Fruit fly (Drosophila melanogaster): ENCODE results near the gene CG7304.

CG7304 gene

dm6 chr3L:15711164-15711563 lies 31.6 kb downstream of the CG7304 start:
- TF ChIP-seq Sp1 (GFP tag; optimal IDR thresholded peaks at IDR 0.05) (no peak), Hr78 (GFP tag; optimal IDR thresholded peaks at IDR 0.05) (no peak), h (GFP tag; optimal IDR thresholded peaks at IDR 0.05) (no peak), pan (optimal IDR thresholded peaks at IDR 0.05) (no peak), Hr83 (GFP tag; optimal IDR thresholded peaks at IDR 0.05; ENCODE audit: poor library complexity, severe bottlenecking) (no peak), dmrt93B (GFP tag; optimal IDR thresholded peaks at IDR 0.05) (no peak), foxo (GFP tag; optimal IDR thresholded peaks at IDR 0.05) (no peak), Mio (GFP tag; optimal IDR thresholded peaks at IDR 0.05) (no peak), N (GFP tag; optimal IDR thresholded peaks at IDR 0.05) (no peak), Hnf4 (GFP tag; optimal IDR thresholded peaks at IDR 0.05) (no peak), tai (GFP tag; optimal IDR thresholded peaks at IDR 0.05) (no peak), lola (GFP tag; optimal IDR thresholded peaks at IDR 0.05) (no peak), jim (GFP tag; optimal IDR thresholded peaks at IDR 0.05) (no peak), sage (GFP tag; optimal IDR thresholded peaks at IDR 0.05) (no peak), dsf (GFP tag; optimal IDR thresholded peaks at IDR 0.05; ENCODE audit: borderline replicate concordance) (no peak), usp (GFP tag; optimal IDR thresholded peaks at IDR 0.05) (no peak), HLH106 (tag; optimal IDR thresholded peaks at IDR 0.05) (no peak), fru (GFP tag; optimal IDR thresholded peaks at IDR 0.05) (no peak)

dm6 chr3L:15712063-15712462 lies 32.5 kb downstream of the CG7304 start:
- no peak for TF ChIP-seq dmrt93B (GFP tag; optimal IDR thresholded peaks at IDR 0.05)
- no peak for TF ChIP-seq CG9705 (GFP tag; optimal IDR thresholded peaks at IDR 0.05)
- no peak for TF ChIP-seq Mio (GFP tag; optimal IDR thresholded peaks at IDR 0.05)
- no peak for TF ChIP-seq Jra (GFP tag; optimal IDR thresholded peaks at IDR 0.05)
- TF ChIP-seq foxo (GFP tag; optimal IDR thresholded peaks at IDR 0.05), result no peak
- no peak for TF ChIP-seq N (GFP tag; optimal IDR thresholded peaks at IDR 0.05)
- no peak for TF ChIP-seq lola (GFP tag; optimal IDR thresholded peaks at IDR 0.05)
- TF ChIP-seq Abd-B (GFP tag; optimal IDR thresholded peaks at IDR 0.05), result no peak

- TF ChIP-seq dl (GFP tag; optimal IDR thresholded peaks at IDR 0.05; ENCODE audit: insufficient read depth in 1 of 2, partially characterized antibody in 2 of 2), result no peak
- no peak for TF ChIP-seq psq (GFP tag; optimal IDR thresholded peaks at IDR 0.05)
- TF ChIP-seq foxo (GFP tag; optimal IDR thresholded peaks at IDR 0.05), result peak in 1 of 2 experiments; percentile 0
- peak; percentile 53 for TF ChIP-seq rgr (GFP tag; optimal IDR thresholded peaks at IDR 0.05)
- TF ChIP-seq woc (GFP tag; optimal IDR thresholded peaks at IDR 0.05), result no peak
- TF ChIP-seq sage (GFP tag; optimal IDR thresholded peaks at IDR 0.05), result no peak
- TF ChIP-seq N (GFP tag; optimal IDR thresholded peaks at IDR 0.05), result no peak
- no peak for TF ChIP-seq Jra (GFP tag; optimal IDR thresholded peaks at IDR 0.05)
- no peak for TF ChIP-seq lola (GFP tag; optimal IDR thresholded peaks at IDR 0.05)
- peak; percentile 20 for TF ChIP-seq GATAd (GFP tag; optimal IDR thresholded peaks at IDR 0.05)
- peak; percentile 83 for TF ChIP-seq Hr83 (GFP tag; optimal IDR thresholded peaks at IDR 0.05; ENCODE audit: poor library complexity, severe bottlenecking)
- TF ChIP-seq CrebA (GFP tag; optimal IDR thresholded peaks at IDR 0.05; ENCODE audit: borderline replicate concordance), result no peak
- peak; percentile 28 for TF ChIP-seq Hnf4 (GFP tag; optimal IDR thresholded peaks at IDR 0.05)
- TF ChIP-seq brk (GFP tag; optimal IDR thresholded peaks at IDR 0.05), result no peak
- no peak for TF ChIP-seq br (GFP tag; optimal IDR thresholded peaks at IDR 0.05)
- TF ChIP-seq pan (optimal IDR thresholded peaks at IDR 0.05), result no peak
- TF ChIP-seq usp (GFP tag; optimal IDR thresholded peaks at IDR 0.05), result no peak
- TF ChIP-seq Rel (GFP tag; optimal IDR thresholded peaks at IDR 0.05), result no peak
- TF ChIP-seq Rel (tag; optimal IDR thresholded peaks at IDR 0.05), result no peak
- TF ChIP-seq Sp1 (GFP tag; optimal IDR thresholded peaks at IDR 0.05), result no peak
- no peak for TF ChIP-seq Dif (GFP tag; optimal IDR thresholded peaks at IDR 0.05; ENCODE audit: partially characterized antibody)
- TF ChIP-seq h (GFP tag; optimal IDR thresholded peaks at IDR 0.05), result peak; percentile 42
- no peak for TF ChIP-seq dsf (GFP tag; optimal IDR thresholded peaks at IDR 0.05; ENCODE audit: borderline replicate concordance)
- TF ChIP-seq Vsx2 (GFP tag; optimal IDR thresholded peaks at IDR 0.05; ENCODE audit: partially characterized antibody), result no peak
- TF ChIP-seq fru (GFP tag; optimal IDR thresholded peaks at IDR 0.05), result no peak
- TF ChIP-seq Dfd (GFP tag; optimal IDR thresholded peaks at IDR 0.05), result no peak
- peak; percentile 30 for TF ChIP-seq OdsH (GFP tag; optimal IDR thresholded peaks at IDR 0.05)
- no peak for TF ChIP-seq Mio (GFP tag; optimal IDR thresholded peaks at IDR 0.05)
- no peak for TF ChIP-seq sv (GFP tag; optimal IDR thresholded peaks at IDR 0.05)
- TF ChIP-seq Hr78 (GFP tag; optimal IDR thresholded peaks at IDR 0.05), result no peak
- TF ChIP-seq CG9705 (GFP tag; optimal IDR thresholded peaks at IDR 0.05), result no peak
- peak; percentile 55 for TF ChIP-seq tai (GFP tag; optimal IDR thresholded peaks at IDR 0.05)
- TF ChIP-seq ey (GFP tag; optimal IDR thresholded peaks at IDR 0.05), result no peak
- TF ChIP-seq HLH106 (tag; optimal IDR thresholded peaks at IDR 0.05), result no peak
- no peak for TF ChIP-seq dmrt93B (GFP tag; optimal IDR thresholded peaks at IDR 0.05)
- no peak for TF ChIP-seq Abd-B (GFP tag; optimal IDR thresholded peaks at IDR 0.05)
- no peak for TF ChIP-seq CG32264 (GFP tag; optimal IDR thresholded peaks at IDR 0.05)
- no peak for TF ChIP-seq Myc (optimal IDR thresholded peaks at IDR 0.05)
- TF ChIP-seq jim (GFP tag; optimal IDR thresholded peaks at IDR 0.05), result no peak
These were observed 34.5 kb downstream of the CG7304 start for dm6 chr3L:15713932-15714492.

Data from whole organism, wandering third instar larva.